Fruit fly (Drosophila melanogaster): ENCODE results near the gene CG6067.

CG6067 gene

dm6 chrX:5949951-5950350, 5.5 kb upstream of the CG6067 start, which contains the start of gene CG32755:
Gene CG32755, plus strand, starts transcription at chrX:5950251.
- TF ChIP-seq Blimp-1 (GFP tag; optimal IDR thresholded peaks at IDR 0.05) (no peak), CG16779 (tag; optimal IDR thresholded peaks at IDR 0.05) (no peak), net (GFP tag; optimal IDR thresholded peaks at IDR 0.05) (no peak), CG34406 (GFP tag; optimal IDR thresholded peaks at IDR 0.05) (no peak), CG11762 (GFP tag; optimal IDR thresholded peaks at IDR 0.05; ENCODE audit: insufficient read depth) (no peak), esn (GFP tag; optimal IDR thresholded peaks at IDR 0.05) (no peak), CG4318 (GFP tag; optimal IDR thresholded peaks at IDR 0.05) (no peak), CG3032 (tag; optimal IDR thresholded peaks at IDR 0.05) (no peak), Hr4 (GFP tag; optimal IDR thresholded peaks at IDR 0.05) (no peak), dac (GFP tag; optimal IDR thresholded peaks at IDR 0.05) (no peak), CG6163 (GFP tag; IDR thresholded peaks at IDR 0.05) (no peak), CG8119 (GFP tag; IDR thresholded peaks at IDR 0.05) (no peak), dsx (GFP tag; optimal IDR thresholded peaks at IDR 0.05; ENCODE audit: poor library complexity, severe bottlenecking) (no peak), Sox14 (GFP tag; optimal IDR thresholded peaks at IDR 0.05) (no peak), CG32006 (GFP tag; optimal IDR thresholded peaks at IDR 0.05) (no peak), Eip93F (GFP tag; optimal IDR thresholded peaks at IDR 0.05) (no peak), CG10669 (GFP tag; optimal IDR thresholded peaks at IDR 0.05) (no peak), Ets21C (GFP tag; optimal IDR thresholded peaks at IDR 0.05) (no peak), Smox (GFP tag; optimal IDR thresholded peaks at IDR 0.05) (no peak)

dm6 chrX:5952265-5952664, 3.2 kb upstream of the CG6067 start, which contains the start of gene CG6048:
Gene CG6048, plus strand, starts transcription at chrX:5952565.
- TF ChIP-seq Ets96B (tag; optimal IDR thresholded peaks at IDR 0.05) (no peak), lz (GFP tag; optimal IDR thresholded peaks at IDR 0.05) (no peak), Sox14 (GFP tag; optimal IDR thresholded peaks at IDR 0.05) (no peak), Eip75B (GFP tag; optimal IDR thresholded peaks at IDR 0.05) (no peak), Hr39 (GFP tag; optimal IDR thresholded peaks at IDR 0.05) (no peak), CG34406 (GFP tag; optimal IDR thresholded peaks at IDR 0.05) (no peak), CG6163 (GFP tag; IDR thresholded peaks at IDR 0.05) (no peak)

- TF ChIP-seq Met (GFP tag; optimal IDR thresholded peaks at IDR 0.05) (no peak), Sox14 (GFP tag; optimal IDR thresholded peaks at IDR 0.05) (no peak), achi (GFP tag; optimal IDR thresholded peaks at IDR 0.05) (no peak), CG4318 (GFP tag; optimal IDR thresholded peaks at IDR 0.05) (no peak), dac (GFP tag; optimal IDR thresholded peaks at IDR 0.05) (no peak), svp (GFP tag) (peak; percentile 94)
Observed at dm6 chrX:5956646-5957441, 1.4 kb downstream of the CG6067 start.

- TF ChIP-seq Eip78C (GFP tag), result peak; percentile 11
- no peak for TF ChIP-seq CG11902 (GFP tag; optimal IDR thresholded peaks at IDR 0.05)
Observed at dm6 chrX:5964169-5964686, 8.8 kb downstream of the CG6067 start.

- TF ChIP-seq CG1621 (tag; optimal IDR thresholded peaks at IDR 0.05) (no peak), fkh (GFP tag; optimal IDR thresholded peaks at IDR 0.05) (no peak), CG6792 (GFP tag; optimal IDR thresholded peaks at IDR 0.05) (no peak), CG31627 (GFP tag; optimal IDR thresholded peaks at IDR 0.05) (no peak), Hr38 (GFP tag; optimal IDR thresholded peaks at IDR 0.05) (no peak), CG6854 (GFP tag; optimal IDR thresholded peaks at IDR 0.05) (no peak), Gug (GFP tag; IDR thresholded peaks at IDR 0.05) (no peak), CG11762 (GFP tag; optimal IDR thresholded peaks at IDR 0.05; ENCODE audit: insufficient read depth) (no peak), CG34406 (GFP tag; optimal IDR thresholded peaks at IDR 0.05) (peak; percentile 25), CG11902 (GFP tag; optimal IDR thresholded peaks at IDR 0.05) (no peak), fd59A (GFP tag; optimal IDR thresholded peaks at IDR 0.05) (no peak), Hr4 (GFP tag; optimal IDR thresholded peaks at IDR 0.05) (peak; percentile 21), ss (GFP tag; optimal IDR thresholded peaks at IDR 0.05) (peak; percentile 12 to 22), CG9139 (GFP tag; optimal IDR thresholded peaks at IDR 0.05) (no peak), CG6808 (GFP tag; optimal IDR thresholded peaks at IDR 0.05) (peak; percentile 11), CG16779 (tag; optimal IDR thresholded peaks at IDR 0.05) (no peak), Sox102F (GFP tag; optimal IDR thresholded peaks at IDR 0.05) (no peak)
Observed at dm6 chrX:5965517-5966397, 10.3 kb downstream of the CG6067 start, which contains the start of gene Grip. Gene Grip, plus strand, starts transcription at chrX:5966279.
